Worm (Caenorhabditis elegans): ENCODE measurements around the gene decr-1.3.

decr-1.3 gene

DNA sequence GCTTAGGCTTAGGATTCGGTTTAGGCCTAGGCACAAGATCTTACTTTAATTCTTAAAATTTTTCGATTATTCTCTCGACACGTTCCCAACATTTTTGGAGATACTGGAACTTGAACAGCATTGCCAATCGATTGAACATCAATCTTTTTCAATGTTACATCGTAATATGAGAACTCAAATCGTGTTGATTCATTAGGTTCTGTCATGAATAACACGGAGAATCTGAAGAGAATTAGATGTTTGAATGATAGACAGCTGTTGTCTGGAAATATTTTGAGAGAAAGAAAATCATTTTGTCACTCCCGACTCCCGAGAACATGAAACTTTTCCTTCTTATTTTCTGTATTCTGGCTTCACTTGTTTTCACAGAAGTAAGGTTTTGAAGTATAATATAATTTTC, 4.1 kb downstream of the decr-1.3 start, which contains the start of gene T05C12.15:
T05C12.15 (plus strand) TSS at position 301 of the 400 bp plus-strand sequence.
- TF ChIP-seq mdl-1 (tag; optimal IDR thresholded peaks at IDR 0.05) (no peak), nhr-237 (tag; optimal IDR thresholded peaks at IDR 0.05) (no peak), lin-29 (GFP tag; IDR thresholded peaks at IDR 0.05) (no peak)

DNA sequence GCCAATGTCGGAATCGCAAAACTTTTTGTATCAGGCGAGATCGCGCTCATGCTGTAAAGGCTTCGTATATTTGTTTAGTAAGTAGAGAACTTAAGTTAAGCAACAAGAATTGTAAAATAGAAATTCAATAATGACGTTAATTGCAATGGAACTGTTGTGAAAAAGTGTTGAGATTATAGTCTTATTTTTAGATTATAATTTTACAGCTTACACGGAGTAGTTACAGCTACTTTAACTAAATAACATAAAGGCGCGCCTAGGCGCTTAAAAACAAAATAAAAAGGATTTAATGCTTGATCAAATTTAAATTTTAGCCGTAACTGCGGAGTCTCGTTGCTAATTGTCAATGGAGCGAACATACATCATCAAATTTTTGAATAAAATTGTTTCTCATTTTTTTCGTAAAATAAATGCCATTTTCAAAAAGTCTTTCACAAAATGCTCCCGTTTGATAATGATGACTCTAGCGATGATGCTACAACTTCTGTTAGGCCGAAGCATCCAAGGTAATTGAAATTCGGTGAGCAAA, 11.2 kb downstream of the decr-1.3 start, which contains the start of the genes emb-27 and rrf-3:
emb-27 (minus strand) TSS at position 51 of the 529 bp plus-strand sequence.
rrf-3 (plus strand) TSS at position 346 of the 529 bp plus-strand sequence.
- no peak for TF ChIP-seq nhr-48 (tag; optimal IDR thresholded peaks at IDR 0.05)
- no peak for TF ChIP-seq daf-19 (GFP tag; conservative IDR thresholded peaks at IDR 0.05)
- TF ChIP-seq tra-1 (GFP tag; IDR thresholded peaks at IDR 0.05), result no peak
- TF ChIP-seq nhr-25 (tag; optimal IDR thresholded peaks at IDR 0.05; ENCODE audit: borderline replicate concordance, insufficient read depth), result no peak
- no peak for TF ChIP-seq ceh-44 (GFP tag; IDR thresholded peaks at IDR 0.05)
- TF ChIP-seq nhr-28 (tag; optimal IDR thresholded peaks at IDR 0.05), result no peak
- no peak for TF ChIP-seq rbr-2 (tag; optimal IDR thresholded peaks at IDR 0.05)
- no peak for TF ChIP-seq dmd-8 (GFP tag; IDR thresholded peaks at IDR 0.05)
- TF ChIP-seq vab-7 (GFP tag; IDR thresholded peaks at IDR 0.05), result no peak
- TF ChIP-seq egl-27 (tag; optimal IDR thresholded peaks at IDR 0.05), result no peak
- TF ChIP-seq pqm-1 (tag; optimal IDR thresholded peaks at IDR 0.05), result no peak
- TF ChIP-seq Y105C5A.15 (GFP tag; IDR thresholded peaks at IDR 0.05), result no peak
- no peak for TF ChIP-seq skn-1 (tag; optimal IDR thresholded peaks at IDR 0.05)
- no peak for TF ChIP-seq spr-3 (GFP tag; optimal IDR thresholded peaks at IDR 0.05)
- peak; percentile 73 for TF ChIP-seq dpl-1 (GFP tag; optimal IDR thresholded peaks at IDR 0.05)
- TF ChIP-seq unc-62 (GFP tag; optimal IDR thresholded peaks at IDR 0.05 in 1 of 2), result no peak
- TF ChIP-seq unc-62 (tag; optimal IDR thresholded peaks at IDR 0.05), result no peak
- no peak for TF ChIP-seq unc-39 (tag; optimal IDR thresholded peaks at IDR 0.05)
- TF ChIP-seq nhr-41 (GFP tag; IDR thresholded peaks at IDR 0.05), result no peak
- TF ChIP-seq T20F7.1 (GFP tag; optimal IDR thresholded peaks at IDR 0.05), result peak; percentile 92
- peak; percentile 84 for TF ChIP-seq Y48G9A.11 (GFP tag; IDR thresholded peaks at IDR 0.05)
- peak in 1 of 2 experiments; percentile 84 for TF ChIP-seq lsy-2 (tag; optimal IDR thresholded peaks at IDR 0.05)
- TF ChIP-seq ceh-28 (tag; optimal IDR thresholded peaks at IDR 0.05), result no peak
- no peak for TF ChIP-seq nhr-42 (GFP tag; IDR thresholded peaks at IDR 0.05)
- no peak for TF ChIP-seq ZK546.5 (tag; optimal IDR thresholded peaks at IDR 0.05)
- TF ChIP-seq lin-15B (tag; optimal IDR thresholded peaks at IDR 0.05), result no peak
- no peak for TF ChIP-seq zag-1 (tag; optimal IDR thresholded peaks at IDR 0.05)
- no peak for TF ChIP-seq R02D3.7 (tag; optimal IDR thresholded peaks at IDR 0.05)
- no peak for TF ChIP-seq T26A8.4 (GFP tag; IDR thresholded peaks at IDR 0.05)
- no peak for TF ChIP-seq nhr-11 (tag; optimal IDR thresholded peaks at IDR 0.05)
- no peak for TF ChIP-seq aly-2 (tag; optimal IDR thresholded peaks at IDR 0.05)
- TF ChIP-seq fos-1 (tag; optimal IDR thresholded peaks at IDR 0.05), result no peak
- TF ChIP-seq php-3 (GFP tag; IDR thresholded peaks at IDR 0.05), result no peak
- no peak for TF ChIP-seq hif-1 (tag; optimal IDR thresholded peaks at IDR 0.05)
- no peak for TF ChIP-seq F26F4.8 (GFP tag; conservative IDR thresholded peaks at IDR 0.05)
- TF ChIP-seq lin-38 (GFP tag; IDR thresholded peaks at IDR 0.05), result peak; percentile 88
- TF ChIP-seq nhr-6 (tag; optimal IDR thresholded peaks at IDR 0.05), result peak; percentile 0
- peak; percentile 59 for TF ChIP-seq mes-2 (tag; optimal IDR thresholded peaks at IDR 0.05; ENCODE audit: poor library complexity, severe bottlenecking)

All from whole organism, L4 larva.